Fruit fly (Drosophila melanogaster) whole organism, embryonic: ENCODE results near the gene sdk.

Experiments
- Antp ChIP-seq: fragments of 200-800 bp; sonication (Bioruptor generic); optimal IDR thresholded peaks from 3 replicates; lab custom pipeline; 2016; ENCODE audit warnings: missing biosample characterization, missing genetic modification characterization
- BtbVII ChIP-seq: fragments of 200-800 bp; sonication (Bioruptor generic); optimal IDR thresholded peaks from 3 replicates; lab custom pipeline; 2017; ENCODE audit warnings: missing biosample characterization, mild to moderate bottlenecking, missing genetic modification characterization
- CG11085 ChIP-seq: fragments of 200-800 bp; sonication (Bioruptor generic); IDR thresholded peaks from 2 replicates; pipeline ENCODE4 v1.3.6; 2022; ENCODE audit warnings: missing biosample characterization, missing genetic modification characterization
- CG11093 ChIP-seq: fragments of 200-800 bp; sonication (Bioruptor generic); IDR thresholded peaks from 3 replicates; pipeline ENCODE4 v1.3.6; 2022; ENCODE audit warnings: missing biosample characterization, missing genetic modification characterization
- CG11398 ChIP-seq: fragments of 200-800 bp; sonication (Bioruptor generic); optimal IDR thresholded peaks from 2 replicates; lab custom pipeline; 2016; ENCODE audit warnings: missing biosample characterization, missing genetic modification characterization
- CG11504 ChIP-seq: fragments of 200-800 bp; sonication (Bioruptor generic); optimal IDR thresholded peaks from 3 replicates; lab custom pipeline; 2019; ENCODE audit warnings: missing biosample characterization, mild to moderate bottlenecking, missing genetic modification characterization, moderate library complexity
- CG2875 ChIP-seq: fragments of 200-800 bp; sonication (Bioruptor generic); optimal IDR thresholded peaks from 2 replicates; lab custom pipeline; 2017; ENCODE audit warnings: missing biosample characterization, mild to moderate bottlenecking, missing genetic modification characterization, missing genetic modification reagents
- CG30403 ChIP-seq: fragments of 200-800 bp; sonication (Bioruptor generic); optimal IDR thresholded peaks from 3 replicates; lab custom pipeline; 2016; ENCODE audit warnings: missing biosample characterization, missing genetic modification characterization
- CG6791 ChIP-seq: fragments of 200-800 bp; sonication (Bioruptor generic); IDR thresholded peaks from 3 replicates; pipeline ENCODE4 v1.3.6; 2022; ENCODE audit warnings: missing biosample characterization, missing genetic modification characterization; ENCODE audit not compliant: partially characterized antibody
- CG7839 ChIP-seq: fragments of 200-800 bp; sonication (Bioruptor generic); optimal IDR thresholded peaks from 3 replicates; lab custom pipeline; 2018; ENCODE audit warnings: missing biosample characterization, mild to moderate bottlenecking, missing genetic modification characterization, moderate library complexity
- CG7963 ChIP-seq: fragments of 200-800 bp; sonication (Bioruptor generic); IDR thresholded peaks from 3 replicates; pipeline ENCODE4 v1.3.6; 2022; ENCODE audit warnings: missing biosample characterization, missing genetic modification characterization; ENCODE audit not compliant: partially characterized antibody
- CG8290 ChIP-seq, 3 experiments: fragments of 200-800 bp; sonication (Bioruptor generic); optimal IDR thresholded peaks; 2 replicates each; lab custom pipeline; 2016 to 2019; ENCODE audit warnings: missing biosample characterization in 3 of 3, missing genetic modification characterization in 3 of 3, mild to moderate bottlenecking in 2 of 3, moderate library complexity in 1 of 3
- CG8388 ChIP-seq: fragments of 200-800 bp; sonication (Bioruptor generic); optimal IDR thresholded peaks from 2 replicates; lab custom pipeline; 2019; ENCODE audit warnings: missing biosample characterization, mild to moderate bottlenecking, missing genetic modification characterization, moderate library complexity
- CrebB ChIP-seq: fragments of 200-800 bp; sonication (Bioruptor generic); optimal IDR thresholded peaks from 3 replicates; lab custom pipeline; 2018; ENCODE audit warnings: missing biosample characterization, mild to moderate bottlenecking, missing genetic modification characterization
- D ChIP-seq, 2 experiments: fragments of 200-800 bp in 1 of 2; fragments of >200 bp in 1 of 2; sonication (Bioruptor generic) in 1 of 2; optimal IDR thresholded peaks; 2 replicates in 1 of 2; 3 replicates in 1 of 2; lab custom pipeline; 2017; ENCODE audit warnings: mild to moderate bottlenecking in 1 of 2, missing biosample characterization in 1 of 2, missing genetic modification characterization in 1 of 2, missing genetic modification reagents in 1 of 2
- Dip3 ChIP-seq: fragments of 200-800 bp; sonication (Bioruptor generic); optimal IDR thresholded peaks from 3 replicates; lab custom pipeline; 2016; ENCODE audit warnings: missing biosample characterization, missing genetic modification characterization
- HmgD ChIP-seq: fragments of 200-800 bp; sonication (Bioruptor generic); optimal IDR thresholded peaks from 3 replicates; lab custom pipeline; 2016; ENCODE audit warnings: missing biosample characterization, missing genetic modification characterization
- Jarid2 ChIP-seq: fragments of 200-800 bp; sonication (Bioruptor generic); optimal IDR thresholded peaks from 3 replicates; lab custom pipeline; 2017; ENCODE audit warnings: mild to moderate bottlenecking, missing biosample characterization, missing genetic modification reagents, missing genetic modification characterization
- Mad ChIP-seq: fragments of 200-800 bp; sonication (Bioruptor generic); optimal IDR thresholded peaks from 2 replicates; lab custom pipeline; 2016; ENCODE audit warnings: missing biosample characterization, missing genetic modification characterization
- Meics ChIP-seq: fragments of 200-800 bp; sonication (Bioruptor generic); optimal IDR thresholded peaks from 2 replicates; lab custom pipeline; 2017; ENCODE audit warnings: missing biosample characterization, mild to moderate bottlenecking, missing genetic modification characterization
- Nf-YB ChIP-seq: fragments of 200-800 bp; sonication (Bioruptor generic); optimal IDR thresholded peaks from 3 replicates; lab custom pipeline; 2019; ENCODE audit warnings: missing biosample characterization, mild to moderate bottlenecking, missing genetic modification characterization, moderate library complexity
- ac ChIP-seq: fragments of 200-800 bp; sonication (Bioruptor generic); optimal IDR thresholded peaks from 3 replicates; lab custom pipeline; 2017; ENCODE audit warnings: missing biosample characterization, mild to moderate bottlenecking, missing genetic modification characterization
- bowl ChIP-seq: fragments of 200-800 bp; sonication (Bioruptor generic); IDR thresholded peaks from 2 replicates; pipeline ENCODE4 v1.3.6; 2022; ENCODE audit warnings: missing biosample characterization, missing genetic modification characterization
- chn ChIP-seq: fragments of 200-800 bp; sonication (Bioruptor generic); optimal IDR thresholded peaks from 2 replicates; lab custom pipeline; 2016; ENCODE audit warnings: missing biosample characterization, missing genetic modification characterization
- crc ChIP-seq: fragments of 200-800 bp; sonication (Bioruptor generic); optimal IDR thresholded peaks from 2 replicates; lab custom pipeline; 2016; ENCODE audit warnings: missing biosample characterization, missing genetic modification characterization
- dati ChIP-seq: fragments of 200-800 bp; sonication (Bioruptor generic); IDR thresholded peaks from 2 replicates; pipeline ENCODE4 v1.3.6; 2022; ENCODE audit warnings: missing biosample characterization, missing genetic modification characterization
- emc ChIP-seq: fragments of 200-800 bp; sonication (Bioruptor generic); optimal IDR thresholded peaks from 2 replicates; lab custom pipeline; 2016; ENCODE audit warnings: missing biosample characterization, missing genetic modification characterization
- esg ChIP-seq: fragments of 200-800 bp; sonication (Bioruptor generic); conservative IDR thresholded peaks from 2 replicates; pipeline ENCODE4 v1.3.6; 2022; ENCODE audit warnings: missing biosample characterization, missing genetic modification characterization
- eve ChIP-seq, 2 experiments: fragments of >200 bp; optimal IDR thresholded peaks; 2 replicates each; lab custom pipeline; 2017; ENCODE audit warnings: missing biosample characterization in 2 of 2, missing genetic modification characterization in 2 of 2
- fd102C ChIP-seq: fragments of 200-800 bp; sonication (Bioruptor generic); optimal IDR thresholded peaks from 2 replicates; lab custom pipeline; 2018; ENCODE audit warnings: missing biosample characterization, mild to moderate bottlenecking, missing genetic modification characterization, moderate library complexity
- ftz-f1 ChIP-seq: fragments of 200-800 bp; sonication (Bioruptor generic); optimal IDR thresholded peaks from 2 replicates; lab custom pipeline; 2016; ENCODE audit warnings: missing biosample characterization, missing genetic modification characterization
- hkb ChIP-seq, 2 experiments: fragments of 200-800 bp in 1 of 2; fragments of >200 bp in 1 of 2; sonication (Bioruptor generic) in 1 of 2; IDR thresholded peaks in 1 of 2; optimal IDR thresholded peaks in 1 of 2; 2 replicates each; pipeline versions ENCODE4 v1.3.6 to Lab custom; 2017 to 2022; ENCODE audit warnings: missing biosample characterization in 1 of 2, missing genetic modification characterization in 1 of 2
- onecut ChIP-seq: fragments of 200-800 bp; sonication (Bioruptor generic); IDR thresholded peaks from 2 replicates; pipeline ENCODE4 v1.3.6; 2022; ENCODE audit warnings: missing biosample characterization, missing genetic modification characterization
- pfk ChIP-seq: fragments of 200-800 bp; sonication (Bioruptor generic); optimal IDR thresholded peaks from 2 replicates; lab custom pipeline; 2018; ENCODE audit warnings: missing biosample characterization, mild to moderate bottlenecking, missing genetic modification characterization, moderate library complexity
- phol ChIP-seq: fragments of 200-800 bp; sonication (Bioruptor generic); optimal IDR thresholded peaks from 3 replicates; lab custom pipeline; 2018; ENCODE audit warnings: missing biosample characterization, mild to moderate bottlenecking, missing genetic modification characterization, moderate library complexity
- repo ChIP-seq: fragments of 200-800 bp; sonication (Bioruptor generic); optimal IDR thresholded peaks from 2 replicates; lab custom pipeline; 2016; ENCODE audit warnings: missing biosample characterization, missing genetic modification characterization
- sc ChIP-seq, 3 experiments: fragments of >200 bp in 2 of 3; fragments of 200-800 bp in 1 of 3; sonication (Bioruptor generic) in 1 of 3; optimal IDR thresholded peaks; 2 replicates in 2 of 3; 3 replicates in 1 of 3; lab custom pipeline; 2017; ENCODE audit warnings: mild to moderate bottlenecking in 1 of 3, missing biosample characterization in 1 of 3, missing genetic modification characterization in 1 of 3, missing genetic modification reagents in 1 of 3
- shn ChIP-seq: fragments of 200-800 bp; sonication (Bioruptor generic); optimal IDR thresholded peaks from 3 replicates; lab custom pipeline; 2016; ENCODE audit warnings: missing biosample characterization, missing genetic modification characterization
- so ChIP-seq: fragments of 200-800 bp; sonication (Bioruptor generic); IDR thresholded peaks from 3 replicates; pipeline ENCODE4 v1.3.6; 2022; ENCODE audit warnings: missing biosample characterization, missing genetic modification characterization
- sob ChIP-seq: fragments of 200-800 bp; sonication (Bioruptor generic); IDR thresholded peaks from 2 replicates; pipeline ENCODE4 v1.3.6; 2022; ENCODE audit warnings: missing biosample characterization, missing genetic modification characterization
- ssp ChIP-seq: fragments of 200-800 bp; sonication (Bioruptor generic); IDR thresholded peaks from 2 replicates; pipeline ENCODE4 v1.3.6; 2022; ENCODE audit warnings: missing biosample characterization, missing genetic modification characterization
- tap ChIP-seq: fragments of 200-800 bp; optimal IDR thresholded peaks from 3 replicates; lab custom pipeline; 2019; ENCODE audit warnings: missing biosample characterization, mild to moderate bottlenecking, missing genetic modification characterization, moderate library complexity
- tio ChIP-seq: fragments of 200-800 bp; sonication (Bioruptor generic); optimal IDR thresholded peaks from 2 replicates; lab custom pipeline; 2017; ENCODE audit warnings: missing biosample characterization, missing genetic modification characterization, inconsistent platforms
- toy ChIP-seq: fragments of 200-800 bp; sonication (Bioruptor generic); IDR thresholded peaks from 2 replicates; pipeline ENCODE4 v1.3.6; 2022; ENCODE audit warnings: missing biosample characterization, missing genetic modification characterization
- ttk ChIP-seq: fragments of 200-800 bp; sonication (Bioruptor generic); IDR thresholded peaks from 2 replicates; pipeline ENCODE4 v2.1.2; 2022; ENCODE audit warnings: missing biosample characterization, missing genetic modification characterization
- wek ChIP-seq: fragments of 200-800 bp; sonication (Bioruptor generic); optimal IDR thresholded peaks from 3 replicates; lab custom pipeline; 2018; ENCODE audit warnings: missing biosample characterization, mild to moderate bottlenecking, missing genetic modification characterization, moderate library complexity
- zf30C ChIP-seq: fragments of 200-800 bp; sonication (Bioruptor generic); optimal IDR thresholded peaks from 3 replicates; lab custom pipeline; 2018; ENCODE audit warnings: missing biosample characterization, mild to moderate bottlenecking, missing genetic modification characterization
- zfh2 ChIP-seq: fragments of 200-800 bp; sonication (Bioruptor generic); optimal IDR thresholded peaks from 2 replicates; lab custom pipeline; 2016; ENCODE audit warnings: missing biosample characterization, missing genetic modification characterization

Gene sdk

DNA sequence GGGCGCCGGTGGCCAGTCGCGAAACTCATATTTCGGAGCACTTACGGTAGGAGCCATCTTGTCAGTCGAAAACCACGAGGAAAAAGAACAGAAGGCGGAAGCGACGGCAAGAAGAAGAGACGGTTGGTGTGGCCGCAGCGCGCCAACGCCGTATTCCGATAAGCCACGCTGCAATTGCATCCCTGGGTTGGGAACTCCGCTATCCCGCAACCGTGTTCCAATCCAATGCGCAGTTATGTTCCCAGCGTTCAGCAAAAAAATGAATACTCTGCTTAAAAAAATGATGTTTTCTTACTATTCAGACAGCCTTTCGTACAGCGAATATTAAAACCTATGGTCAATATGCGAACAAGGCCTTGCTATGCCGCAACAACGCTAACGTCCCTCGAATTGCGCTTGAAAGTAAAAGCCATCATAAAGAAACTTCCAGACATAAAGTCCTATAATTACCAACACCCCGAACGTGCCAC, 78.4 kb downstream of the sdk start, which contains the start of gene RpL22 (continued):
- peak; percentile 76 for TF ChIP-seq dati (GFP tag; lab: Robert Waterston, UW)
- TF ChIP-seq ac: peak; percentile 72
- TF ChIP-seq shn (GFP tag; lab: Kevin White, UChicago): peak; percentile 94
- peak; percentile 79 for TF ChIP-seq CG7839 (tag; lab: Kevin White, UChicago)
- TF ChIP-seq CG6791: peak; percentile 59; the same call in 1 of the 3 replicates
- TF ChIP-seq CG11504 (tag; lab: Kevin White, UChicago): peak; percentile 81
- TF ChIP-seq toy (GFP tag; lab: Robert Waterston, UW): peak; percentile 61; the same call in 1 of the 2 replicates
- peak; percentile 84 for TF ChIP-seq crc
- peak; percentile 93 for TF ChIP-seq HmgD (GFP tag; lab: Kevin White, UChicago)
- peak; percentile 69; the same call in 1 of the 2 replicates for TF ChIP-seq bowl (GFP tag; lab: Robert Waterston, UW)
- peak; percentile 91 for TF ChIP-seq CrebB (tag; lab: Kevin White, UChicago)
- TF ChIP-seq tio (GFP tag; lab: Kevin White, UChicago): no peak
- TF ChIP-seq CG11093 (GFP tag; lab: Robert Waterston, UW): peak; percentile 52; the same call in 1 of the 3 replicates
- peak; percentile 82 for TF ChIP-seq fd102C
- TF ChIP-seq esg (GFP tag; lab: Robert Waterston, UW): peak; percentile 19; the same call in 1 of the 2 replicates
- no peak for TF ChIP-seq D (optimal IDR thresholded peaks at IDR 0.05; lab: Kevin White, UChicago)
- peak; percentile 83 for TF ChIP-seq D (GFP tag; optimal IDR thresholded peaks at IDR 0.05; lab: Kevin White, UChicago)
- TF ChIP-seq CG2875 (GFP tag; lab: Kevin White, UChicago): peak; percentile 93
- peak; percentile 90 for TF ChIP-seq CG8290 (GFP tag; optimal IDR thresholded peaks at IDR 0.05; lab: Kevin White, UChicago)
- TF ChIP-seq CG8290 (tag; optimal IDR thresholded peaks at IDR 0.05; lab: Kevin White, UChicago): peak; percentile 75 to 97
- no peak for TF ChIP-seq eve (GFP tag; optimal IDR thresholded peaks at IDR 0.05; lab: Kevin White, UChicago)
- TF ChIP-seq CG7963 (GFP tag; lab: Robert Waterston, UW): no peak
- peak; percentile 91 for TF ChIP-seq phol
- peak; percentile 83 for TF ChIP-seq wek
- TF ChIP-seq Jarid2: peak; percentile 81
- peak; percentile 88 for TF ChIP-seq repo
- TF ChIP-seq CG11398 (GFP tag; lab: Kevin White, UChicago): peak; percentile 92
- peak; percentile 81 for TF ChIP-seq so (GFP tag; lab: Robert Waterston, UW)
- peak; percentile 78 for TF ChIP-seq zfh2
- TF ChIP-seq CG8388 (GFP tag; lab: Kevin White, UChicago): peak; percentile 69
- TF ChIP-seq CG30403 (GFP tag; lab: Kevin White, UChicago): peak; percentile 73
- TF ChIP-seq sob (GFP tag; lab: Robert Waterston, UW): peak; percentile 94
- TF ChIP-seq zf30C: peak; percentile 45
- peak; percentile 87 for TF ChIP-seq Dip3 (GFP tag; lab: Kevin White, UChicago)
- TF ChIP-seq pfk (GFP tag; lab: Kevin White, UChicago): peak; percentile 69
- TF ChIP-seq ssp (GFP tag; lab: Robert Waterston, UW): peak; percentile 69
- peak; percentile 82 for TF ChIP-seq chn (GFP tag; lab: Kevin White, UChicago)
- TF ChIP-seq Meics (GFP tag; lab: Kevin White, UChicago): peak; percentile 94
- TF ChIP-seq hkb (optimal IDR thresholded peaks at IDR 0.05; lab: Kevin White, UChicago): no peak
- peak; percentile 87 for TF ChIP-seq hkb (GFP tag; IDR thresholded peaks at IDR 0.05; lab: Robert Waterston, UW)
- peak; percentile 89 for TF ChIP-seq CG11085 (GFP tag; lab: Robert Waterston, UW)
- TF ChIP-seq Antp (GFP tag; lab: Kevin White, UChicago): peak; percentile 75
- TF ChIP-seq Nf-YB: peak; percentile 71
- peak; percentile 92 for TF ChIP-seq Mad (GFP tag; lab: Kevin White, UChicago)
- TF ChIP-seq tap (tag; lab: Kevin White, UChicago): peak; percentile 64
- no peak for TF ChIP-seq sc (optimal IDR thresholded peaks at IDR 0.05; lab: Kevin White, UChicago)
- peak; percentile 76 for TF ChIP-seq sc (GFP tag; optimal IDR thresholded peaks at IDR 0.05; lab: Kevin White, UChicago)
- peak; percentile 63; the same call in 1 of the 2 replicates for TF ChIP-seq ttk (GFP tag; lab: Robert Waterston, UW)
- peak; percentile 91 for TF ChIP-seq onecut (GFP tag; lab: Robert Waterston, UW)
- TF ChIP-seq emc (GFP tag; lab: Kevin White, UChicago): peak; percentile 92
- TF ChIP-seq ftz-f1 (GFP tag; lab: Kevin White, UChicago): peak; percentile 82
- peak; percentile 91 for TF ChIP-seq BtbVII
